Fruit fly (Drosophila melanogaster) whole organism, adult: ENCODE data around the gene Cyp4g1.

Experiments used
- CG14711 ChIP-seq: fragments of 200-800 bp; sonication (Bioruptor generic); optimal IDR thresholded peaks from 2 replicates; lab custom pipeline; 2018; ENCODE audit warnings: missing biosample characterization, mild to moderate bottlenecking, missing genetic modification characterization, moderate library complexity
- CG7045 ChIP-seq: fragments of 200-800 bp; sonication (Bioruptor generic); optimal IDR thresholded peaks from 2 replicates; lab custom pipeline; 2017; ENCODE audit warnings: missing biosample characterization, mild to moderate bottlenecking, missing genetic modification characterization
- pad ChIP-seq: fragments of 200-800 bp; sonication (Bioruptor generic); optimal IDR thresholded peaks from 3 replicates; lab custom pipeline; 2017; ENCODE audit warnings: missing biosample characterization, missing genetic modification characterization, mild to moderate bottlenecking, moderate library complexity, missing genetic modification reagents

DNA sequence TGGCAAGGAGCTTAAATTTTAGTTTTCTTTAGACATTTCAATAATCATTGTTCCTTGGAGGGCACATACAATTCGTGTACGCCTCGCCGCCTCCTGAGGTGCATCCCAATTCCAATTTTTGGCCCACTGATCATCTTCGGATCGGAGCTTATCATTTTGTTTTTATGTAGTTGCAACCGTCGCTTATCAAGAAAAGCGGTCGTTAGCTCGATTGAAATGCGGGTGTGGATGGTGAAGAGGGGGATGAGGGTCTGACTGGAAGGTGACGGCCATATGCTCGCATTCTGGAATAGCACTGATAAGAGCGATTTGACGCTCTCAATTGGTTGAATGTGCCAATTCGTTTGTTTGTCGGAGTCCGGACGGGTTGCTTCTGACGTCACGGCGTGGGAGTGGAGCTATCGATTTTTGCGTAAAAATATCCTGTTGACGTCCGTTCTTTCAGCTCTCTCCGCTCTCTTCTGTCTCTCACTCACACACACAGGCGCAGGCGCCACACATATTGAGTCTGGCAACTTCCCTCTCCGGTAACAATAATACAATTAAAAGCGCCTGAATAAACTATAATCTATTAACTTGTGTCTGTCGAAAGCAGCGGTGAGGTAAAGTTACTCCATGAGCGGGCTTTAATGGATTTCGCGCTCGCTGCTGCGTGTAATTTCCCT is 29.9 kb upstream of the Cyp4g1 start:
- TF ChIP-seq CG7045 (GFP tag; lab: Kevin White, UChicago): no peak
- TF ChIP-seq pad (GFP tag; lab: Kevin White, UChicago): no peak
- no peak for TF ChIP-seq CG14711 (tag; lab: Kevin White, UChicago)
